Worm (Caenorhabditis elegans) whole organism, L2 larva: Measurements from ENCODE around the gene K01D12.5.

ENCODE experiments used
- C34F6.9 ChIP-seq: fragments of 150-350 bp; optimal IDR thresholded peaks from 2 replicates; lab custom pipeline; 2014; ENCODE audit warnings: missing biosample characterization, missing genetic modification characterization
- F13H6.1 ChIP-seq: sonication (generic microtip); optimal IDR thresholded peaks from 2 replicates; lab custom pipeline; 2016; ENCODE audit warnings: missing genetic modification characterization, missing compliant biosample characterization
- R02D3.7 ChIP-seq: fragments of 150-350 bp; optimal IDR thresholded peaks from 2 replicates; lab custom pipeline; 2014; ENCODE audit warnings: missing biosample characterization, missing genetic modification characterization
- ZK546.5 ChIP-seq: sonication (generic microtip); optimal IDR thresholded peaks from 2 replicates; lab custom pipeline; 2017; ENCODE audit warnings: missing biosample characterization, missing genetic modification characterization
- alr-1 ChIP-seq: fragments of 150-350 bp; optimal IDR thresholded peaks from 2 replicates; lab custom pipeline; 2014; ENCODE audit warnings: missing biosample characterization, missing genetic modification characterization
- ama-1 ChIP-seq: fragments of 150-350 bp; optimal IDR thresholded peaks from 2 replicates; lab custom pipeline; 2018; ENCODE audit warnings: inconsistent platforms
- blmp-1 ChIP-seq: sonication (generic microtip); optimal IDR thresholded peaks from 2 replicates; lab custom pipeline; 2017; ENCODE audit warnings: missing genetic modification characterization, mild to moderate bottlenecking, missing compliant biosample characterization, antibody characterized with exemption, moderate library complexity; ENCODE audit not compliant: insufficient read depth
- ceh-16 ChIP-seq: fragments of 150-350 bp; optimal IDR thresholded peaks from 2 replicates; lab custom pipeline; 2014; ENCODE audit warnings: missing biosample characterization, missing genetic modification characterization
- ceh-82 ChIP-seq: fragments of 150-350 bp; optimal IDR thresholded peaks from 2 replicates; lab custom pipeline; 2014; ENCODE audit warnings: missing biosample characterization, missing genetic modification characterization
- crh-2 ChIP-seq: sonication (generic microtip); optimal IDR thresholded peaks from 2 replicates; lab custom pipeline; 2017; ENCODE audit warnings: missing biosample characterization, missing genetic modification characterization
- egl-27 ChIP-seq: sonication (generic microtip); optimal IDR thresholded peaks from 3 replicates; lab custom pipeline; 2017; ENCODE audit warnings: missing biosample characterization, missing genetic modification reagents, missing genetic modification characterization
- elt-1 ChIP-seq: fragments of 150-350 bp; optimal IDR thresholded peaks from 2 replicates; lab custom pipeline; 2014; ENCODE audit warnings: missing biosample characterization, missing genetic modification characterization
- elt-3 ChIP-seq: sonication (generic microtip); optimal IDR thresholded peaks from 2 replicates; lab custom pipeline; 2017; ENCODE audit warnings: missing biosample characterization, missing genetic modification characterization
- fos-1 ChIP-seq: fragments of 150-350 bp; optimal IDR thresholded peaks from 2 replicates; lab custom pipeline; 2014; ENCODE audit warnings: missing biosample characterization, missing genetic modification characterization
- gmeb-1 ChIP-seq: fragments of 150-350 bp; optimal IDR thresholded peaks from 2 replicates; lab custom pipeline; 2014; ENCODE audit warnings: missing biosample characterization, missing genetic modification characterization
- lin-11 ChIP-seq: fragments of 150-350 bp; sonication (generic microtip); optimal IDR thresholded peaks from 2 replicates; lab custom pipeline; 2014; ENCODE audit warnings: missing biosample characterization, missing genetic modification characterization, inconsistent platforms, mixed read lengths
- lin-13 ChIP-seq: fragments of 150-350 bp; optimal IDR thresholded peaks from 2 replicates; lab custom pipeline; 2014; ENCODE audit warnings: missing biosample characterization, missing genetic modification reagents, missing genetic modification characterization
- lsy-2 ChIP-seq, 2 experiments: fragments of 150-350 bp in 1 of 2; sonication (generic microtip) in 1 of 2; optimal IDR thresholded peaks; 2 replicates each; lab custom pipeline; 2014 to 2017; ENCODE audit warnings: missing biosample characterization in 2 of 2, missing genetic modification characterization in 2 of 2
- mab-5 ChIP-seq: fragments of 150-350 bp; optimal IDR thresholded peaks from 2 replicates; lab custom pipeline; 2014; ENCODE audit warnings: missing biosample characterization, missing genetic modification characterization
- mbf-1 ChIP-seq: sonication (generic microtip); optimal IDR thresholded peaks from 2 replicates; lab custom pipeline; 2017; ENCODE audit warnings: missing biosample characterization, missing genetic modification characterization
- mdl-1 ChIP-seq, 2 experiments: fragments of 150-350 bp in 1 of 2; sonication (generic microtip) in 1 of 2; optimal IDR thresholded peaks; 2 replicates each; lab custom pipeline; 2017; ENCODE audit warnings: missing biosample characterization in 2 of 2, missing genetic modification characterization in 2 of 2
- nhr-11 ChIP-seq: fragments of 150-350 bp; optimal IDR thresholded peaks from 2 replicates; lab custom pipeline; 2014; ENCODE audit warnings: missing biosample characterization, missing genetic modification characterization
- nhr-12 ChIP-seq: fragments of 150-350 bp; optimal IDR thresholded peaks from 2 replicates; lab custom pipeline; 2014; ENCODE audit warnings: missing biosample characterization, missing genetic modification characterization
- nhr-129 ChIP-seq: fragments of 150-350 bp; optimal IDR thresholded peaks from 2 replicates; lab custom pipeline; 2014; ENCODE audit warnings: missing biosample characterization, missing genetic modification characterization
- nhr-21 ChIP-seq: fragments of 150-350 bp; optimal IDR thresholded peaks from 2 replicates; lab custom pipeline; 2014; ENCODE audit warnings: missing biosample characterization, missing genetic modification characterization
- nhr-237 ChIP-seq: fragments of 150-350 bp; optimal IDR thresholded peaks from 2 replicates; lab custom pipeline; 2014; ENCODE audit warnings: missing biosample characterization, missing genetic modification characterization
- nhr-25 ChIP-seq: fragments of 150-350 bp; sonication (generic microtip); optimal IDR thresholded peaks from 3 replicates; lab custom pipeline; 2014; ENCODE audit warnings: missing biosample characterization, missing genetic modification characterization
- nhr-6 ChIP-seq: fragments of 150-350 bp; optimal IDR thresholded peaks from 2 replicates; lab custom pipeline; 2014; ENCODE audit warnings: missing biosample characterization, missing genetic modification characterization
- nhr-77 ChIP-seq: fragments of 150-350 bp; optimal IDR thresholded peaks from 2 replicates; lab custom pipeline; 2014; ENCODE audit warnings: missing biosample characterization, missing genetic modification characterization
- peb-1 ChIP-seq: fragments of 150-350 bp; optimal IDR thresholded peaks from 2 replicates; lab custom pipeline; 2014; ENCODE audit warnings: missing biosample characterization, missing genetic modification characterization
- sem-4 ChIP-seq: fragments of 150-350 bp; optimal IDR thresholded peaks from 2 replicates; lab custom pipeline; 2014; ENCODE audit warnings: missing biosample characterization, missing genetic modification reagents, missing genetic modification characterization
- skn-1 ChIP-seq: sonication (generic microtip); optimal IDR thresholded peaks from 2 replicates; lab custom pipeline; 2017; ENCODE audit warnings: missing biosample characterization, missing genetic modification characterization
- sma-3 ChIP-seq: sonication (generic microtip); optimal IDR thresholded peaks from 2 replicates; lab custom pipeline; 2016; ENCODE audit warnings: missing genetic modification reagents, missing genetic modification characterization, missing compliant biosample characterization
- sma-9 ChIP-seq, 2 experiments: fragments of 150-350 bp in 1 of 2; sonication (generic microtip) in 1 of 2; optimal IDR thresholded peaks; 2 replicates each; lab custom pipeline; 2014 to 2016; ENCODE audit warnings: missing genetic modification characterization in 2 of 2, mild to moderate bottlenecking in 1 of 2, missing biosample characterization in 1 of 2, missing compliant biosample characterization in 1 of 2, missing genetic modification reagents in 1 of 2, moderate library complexity in 1 of 2
- unc-39 ChIP-seq: fragments of 150-350 bp; optimal IDR thresholded peaks from 2 replicates; lab custom pipeline; 2014; ENCODE audit warnings: missing biosample characterization, missing genetic modification characterization
- unc-62 ChIP-seq: fragments of 150-350 bp; optimal IDR thresholded peaks from 2 replicates; lab custom pipeline; 2014; ENCODE audit warnings: missing biosample characterization, missing genetic modification reagents, missing genetic modification characterization
- ztf-1 ChIP-seq: fragments of 200-800 bp; sonication (Bioruptor generic); conservative IDR thresholded peaks from 2 replicates; pipeline ENCODE4 v1.3.6; 2022; ENCODE audit warnings: missing genetic modification characterization, missing compliant biosample characterization
- ztf-11 ChIP-seq: sonication (generic microtip); optimal IDR thresholded peaks from 2 replicates; lab custom pipeline; 2017; ENCODE audit warnings: missing biosample characterization, missing genetic modification characterization
- ztf-4 ChIP-seq: fragments of 150-350 bp; optimal IDR thresholded peaks from 2 replicates; lab custom pipeline; 2014; ENCODE audit warnings: missing biosample characterization, missing genetic modification characterization

K01D12.5 gene

ce11 chrV:12402355-12402754, 4.7 kb downstream of the K01D12.5 start, which contains the start of gene K01D12.8:
K01D12.8 (plus strand) TSS chrV:12402655.
- TF ChIP-seq fos-1 (tag; lab: Kevin White, UChicago) = no peak
- no peak for TF ChIP-seq blmp-1 (tag; lab: Kevin White, UChicago)
- no peak for TF ChIP-seq mdl-1 (tag; optimal IDR thresholded peaks at IDR 0.05; lab: Kevin White, UChicago)
- no peak for TF ChIP-seq ceh-16
- no peak for TF ChIP-seq lsy-2 (tag; optimal IDR thresholded peaks at IDR 0.05; lab: Kevin White, UChicago)
- no peak for TF ChIP-seq peb-1 (tag; lab: Kevin White, UChicago)
- TF ChIP-seq mab-5 (tag; lab: Kevin White, UChicago) = no peak
- TF ChIP-seq ztf-11 (tag; lab: Kevin White, UChicago) = no peak
- TF ChIP-seq C34F6.9 = no peak
- TF ChIP-seq ztf-4 (tag; lab: Kevin White, UChicago) = no peak
- TF ChIP-seq nhr-77 (tag; lab: Kevin White, UChicago) = no peak
- TF ChIP-seq nhr-12 (tag; lab: Kevin White, UChicago) = no peak
- no peak for TF ChIP-seq sem-4
- TF ChIP-seq nhr-21 (tag; lab: Kevin White, UChicago) = no peak
- no peak for TF ChIP-seq F13H6.1 (tag; lab: Kevin White, UChicago)
- TF ChIP-seq lin-13 (GFP tag; lab: Kevin White, UChicago) = no peak
- TF ChIP-seq ztf-1 (GFP tag; lab: Robert Waterston, UW) = no peak
- TF ChIP-seq nhr-129 = no peak
- no peak for TF ChIP-seq alr-1 (tag; lab: Kevin White, UChicago)
- TF ChIP-seq ZK546.5 (tag; lab: Kevin White, UChicago) = no peak

ce11 chrV:12404544-12404943, 6.9 kb downstream of the K01D12.5 start, which contains the start of gene K01D12.9:
K01D12.9 (minus strand) TSS chrV:12404644.
- no peak for TF ChIP-seq blmp-1 (tag; lab: Kevin White, UChicago)
- no peak for TF ChIP-seq nhr-237
- TF ChIP-seq ztf-4 (tag; lab: Kevin White, UChicago) = no peak

- TF ChIP-seq nhr-129 = no peak
- TF ChIP-seq sem-4 = no peak
- TF ChIP-seq lin-11 (tag; lab: Kevin White, UChicago) = no peak
- no peak for TF ChIP-seq skn-1 (tag; lab: Kevin White, UChicago)
- TF ChIP-seq elt-3 (tag; lab: Kevin White, UChicago) = no peak
- no peak for TF ChIP-seq crh-2 (tag; lab: Kevin White, UChicago)
- no peak for TF ChIP-seq blmp-1 (tag; lab: Kevin White, UChicago)
- no peak for TF ChIP-seq sma-3 (GFP tag; lab: Kevin White, UChicago)
- no peak for TF ChIP-seq ZK546.5 (tag; lab: Kevin White, UChicago)
- no peak for TF ChIP-seq ztf-4 (tag; lab: Kevin White, UChicago)
- TF ChIP-seq C34F6.9 = no peak
- no peak for TF ChIP-seq egl-27 (tag; lab: Kevin White, UChicago)
- no peak for TF ChIP-seq ama-1 (lab: Kevin White, UChicago)
- TF ChIP-seq mbf-1 (tag; lab: Kevin White, UChicago) = no peak
Measured at ce11 chrV:12405929-12406328, 8.3 kb downstream of the K01D12.5 start, which contains the start of gene K01D12.10. K01D12.10 (plus strand) TSS chrV:12406229.

ce11 chrV:12406514-12406913, 8.9 kb downstream of the K01D12.5 start:
- TF ChIP-seq unc-62 (GFP tag; lab: Kevin White, UChicago) (no peak), C34F6.9 (no peak), gmeb-1 (tag; lab: Kevin White, UChicago) (no peak), lsy-2 (tag; optimal IDR thresholded peaks at IDR 0.05; lab: Kevin White, UChicago) (no peak), mdl-1 (tag; optimal IDR thresholded peaks at IDR 0.05; lab: Kevin White, UChicago) (no peak), nhr-6 (tag; lab: Kevin White, UChicago) (no peak), lin-13 (GFP tag; lab: Kevin White, UChicago) (no peak), peb-1 (tag; lab: Kevin White, UChicago) (no peak), elt-1 (no peak), ama-1 (lab: Kevin White, UChicago) (no peak), ceh-82 (tag; lab: Kevin White, UChicago) (no peak), unc-39 (tag; lab: Kevin White, UChicago) (no peak), egl-27 (tag; lab: Kevin White, UChicago) (no peak)
- TF ChIP-seq, all 48 proteins: peak for 0

- no peak for TF ChIP-seq ceh-82 (tag; lab: Kevin White, UChicago)
- no peak for TF ChIP-seq nhr-12 (tag; lab: Kevin White, UChicago)
- TF ChIP-seq mdl-1 (tag; optimal IDR thresholded peaks at IDR 0.05; lab: Kevin White, UChicago) = no peak
- no peak for TF ChIP-seq R02D3.7 (tag; lab: Kevin White, UChicago)
- TF ChIP-seq nhr-25 (tag; lab: Kevin White, UChicago) = no peak
- TF ChIP-seq lin-11 (tag; lab: Kevin White, UChicago) = no peak
- TF ChIP-seq lsy-2 (tag; optimal IDR thresholded peaks at IDR 0.05; lab: Kevin White, UChicago) = no peak
- no peak for TF ChIP-seq mbf-1 (tag; lab: Kevin White, UChicago)
- TF ChIP-seq blmp-1 (tag; lab: Kevin White, UChicago) = no peak
- no peak for TF ChIP-seq nhr-11 (tag; lab: Kevin White, UChicago)
- no peak for TF ChIP-seq sma-9 (GFP tag; optimal IDR thresholded peaks at IDR 0.05; lab: Kevin White, UChicago)
- TF ChIP-seq sma-9 (tag; optimal IDR thresholded peaks at IDR 0.05; lab: Kevin White, UChicago) = no peak
- no peak for TF ChIP-seq egl-27 (tag; lab: Kevin White, UChicago)
- TF ChIP-seq ztf-1 (GFP tag; lab: Robert Waterston, UW) = no peak
- TF ChIP-seq sma-3 (GFP tag; lab: Kevin White, UChicago) = no peak
- TF ChIP-seq alr-1 (tag; lab: Kevin White, UChicago) = no peak
Measured at ce11 chrV:12408525-12408924, 10.9 kb downstream of the K01D12.5 start, which contains the start of gene cdr-4. cdr-4 (minus strand) TSS chrV:12408625.
